Worm (Caenorhabditis elegans): ENCODE data around the gene fbxa-166.

fbxa-166 gene

ce11 chrII:1610630-1611029 is 8.2 kb downstream of the fbxa-166 start, which contains the start of gene fbxa-163:
Gene fbxa-163, minus strand, starts transcription at chrII:1610730.
- no peak for TF ChIP-seq attf-5 (GFP tag; optimal IDR thresholded peaks at IDR 0.05)
- no peak for TF ChIP-seq snpc-4 (GFP tag; optimal IDR thresholded peaks at IDR 0.05)
- TF ChIP-seq snpc-4 (tag; optimal IDR thresholded peaks at IDR 0.05), result no peak
- TF ChIP-seq F23B12.7 (tag; optimal IDR thresholded peaks at IDR 0.05; ENCODE audit: insufficient read depth), result no peak
- TF ChIP-seq athp-1 (tag; optimal IDR thresholded peaks at IDR 0.05), result no peak
- TF ChIP-seq fkh-3 (tag; optimal IDR thresholded peaks at IDR 0.05), result no peak
- no peak for TF ChIP-seq atf-7 (tag; optimal IDR thresholded peaks at IDR 0.05)
- TF ChIP-seq tlf-1 (GFP tag; optimal IDR thresholded peaks at IDR 0.05), result no peak
- TF ChIP-seq ceh-91 (GFP tag; IDR thresholded peaks at IDR 0.05), result no peak
- TF ChIP-seq zfh-2 (GFP tag; conservative IDR thresholded peaks at IDR 0.05), result no peak
- TF ChIP-seq F39B2.1 (GFP tag; IDR thresholded peaks at IDR 0.05), result no peak
- no peak for TF ChIP-seq hmg-20 (GFP tag; IDR thresholded peaks at IDR 0.05)
- TF ChIP-seq unc-130 (GFP tag; optimal IDR thresholded peaks at IDR 0.05), result no peak
- no peak for TF ChIP-seq die-1 (tag; optimal IDR thresholded peaks at IDR 0.05)

- TF ChIP-seq ztf-3 (GFP tag; optimal IDR thresholded peaks at IDR 0.05) (no peak), cebp-1 (GFP tag; IDR thresholded peaks at IDR 0.05) (no peak), cebp-1 (tag; optimal IDR thresholded peaks at IDR 0.05) (peak; percentile 83), nhr-80 (tag; optimal IDR thresholded peaks at IDR 0.05) (peak; percentile 47), ztf-25 (GFP tag; IDR thresholded peaks at IDR 0.05) (no peak), nhr-179 (tag; optimal IDR thresholded peaks at IDR 0.05) (no peak)
Observed at ce11 chrII:1608915-1609314, 9.9 kb downstream of the fbxa-166 start.

- TF ChIP-seq nhr-80 (tag; optimal IDR thresholded peaks at IDR 0.05), result peak; percentile 40
- no peak for TF ChIP-seq nfya-2 (GFP tag; IDR thresholded peaks at IDR 0.05)
Observed at ce11 chrII:1607575-1607974, 11.3 kb downstream of the fbxa-166 start.

ce11 chrII:1606079-1606478 is 12.8 kb downstream of the fbxa-166 start, which contains the start of gene bath-33:
Gene bath-33, minus strand, starts transcription at chrII:1606179.
- no peak for TF ChIP-seq pbrm-1 (GFP tag; IDR thresholded peaks at IDR 0.05)
- TF ChIP-seq ceh-91 (GFP tag; IDR thresholded peaks at IDR 0.05), result no peak
- no peak for TF ChIP-seq lir-1 (GFP tag; conservative IDR thresholded peaks at IDR 0.05)
- no peak for TF ChIP-seq die-1 (tag; optimal IDR thresholded peaks at IDR 0.05)
- TF ChIP-seq mel-28 (tag; optimal IDR thresholded peaks at IDR 0.05; ENCODE audit: borderline replicate concordance), result no peak
- TF ChIP-seq ekl-4 (GFP tag; IDR thresholded peaks at IDR 0.05), result no peak
- TF ChIP-seq ztf-26 (tag; optimal IDR thresholded peaks at IDR 0.05), result no peak
- TF ChIP-seq Y79H2A.3 (GFP tag; conservative IDR thresholded peaks at IDR 0.05), result no peak
- TF ChIP-seq ceh-100 (GFP tag; IDR thresholded peaks at IDR 0.05), result no peak
- TF ChIP-seq ztf-3 (GFP tag; optimal IDR thresholded peaks at IDR 0.05), result no peak
- TF ChIP-seq F52B5.7 (tag; optimal IDR thresholded peaks at IDR 0.05), result no peak
- no peak for TF ChIP-seq B0019.2 (GFP tag; conservative IDR thresholded peaks at IDR 0.05)
- TF ChIP-seq snpc-3.4 (tag; optimal IDR thresholded peaks at IDR 0.05), result no peak
- TF ChIP-seq F55B11.4 (tag; optimal IDR thresholded peaks at IDR 0.05; ENCODE audit: borderline replicate concordance, insufficient read depth), result no peak
- TF ChIP-seq aptf-2 (GFP tag; conservative IDR thresholded peaks at IDR 0.05), result no peak
- TF ChIP-seq aptf-3 (GFP tag; IDR thresholded peaks at IDR 0.05), result no peak
- TF ChIP-seq cebp-1 (GFP tag; IDR thresholded peaks at IDR 0.05), result no peak
- no peak for TF ChIP-seq cebp-1 (tag; optimal IDR thresholded peaks at IDR 0.05)
- no peak for TF ChIP-seq unc-62 (GFP tag; optimal IDR thresholded peaks at IDR 0.05)
